Worm (Caenorhabditis elegans): ENCODE measurements around the gene trpp-12.
A peak's percentile ranks its signal among the peaks of the same experiment; 100 is the strongest.

The trpp-12 gene

DNA sequence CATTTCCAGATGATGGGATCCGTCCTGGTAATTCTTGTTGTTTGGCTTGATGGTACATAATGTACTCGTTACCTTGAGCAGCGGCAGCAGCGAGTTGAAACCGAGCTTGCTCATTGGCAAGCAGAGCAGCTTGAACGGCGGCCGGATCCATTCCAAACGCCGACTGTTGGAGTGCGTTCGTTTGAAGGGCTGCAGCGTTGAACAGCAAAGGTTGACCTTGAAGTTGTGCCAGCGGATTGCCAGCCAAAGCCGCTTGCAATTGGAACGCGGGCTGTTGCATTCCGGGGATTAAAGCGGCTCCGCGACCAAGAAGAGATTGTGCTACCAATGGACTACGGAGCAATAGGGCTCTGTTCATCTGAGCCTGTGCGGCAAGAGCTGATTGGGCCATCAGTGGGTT is 36.7 kb downstream of the trpp-12 start:
- no peak for TF ChIP-seq pha-2 (tag; optimal IDR thresholded peaks at IDR 0.05)

DNA sequence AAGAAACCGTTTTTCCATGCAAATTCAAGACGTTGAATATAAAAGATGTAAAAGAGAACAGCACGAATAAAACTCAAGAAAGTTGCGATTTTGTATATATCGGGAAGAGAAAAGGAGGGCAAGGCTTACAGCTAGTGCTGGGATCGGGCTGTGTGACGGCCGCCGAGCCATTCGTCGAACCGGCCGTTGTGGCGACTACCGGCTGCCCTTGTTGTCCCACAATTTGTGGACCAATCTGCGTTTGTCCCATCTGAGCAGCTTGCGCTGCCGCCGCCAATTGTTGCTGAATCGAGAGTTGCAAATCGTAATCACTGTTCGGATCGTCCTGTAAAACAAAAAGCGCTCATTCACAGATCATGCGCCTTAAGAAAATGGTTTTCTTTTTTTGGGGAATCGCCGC is 37.7 kb downstream of the trpp-12 start:
- no peak for TF ChIP-seq pha-2 (tag; optimal IDR thresholded peaks at IDR 0.05)
- no peak for TF ChIP-seq Y22D7AL.16 (tag; optimal IDR thresholded peaks at IDR 0.05)
- TF ChIP-seq ama-1 (optimal IDR thresholded peaks at IDR 0.05), result no peak
- TF ChIP-seq ceh-9 (tag; optimal IDR thresholded peaks at IDR 0.05), result no peak
- TF ChIP-seq ceh-2 (tag; optimal IDR thresholded peaks at IDR 0.05), result no peak
- no peak for TF ChIP-seq ceh-22 (tag; optimal IDR thresholded peaks at IDR 0.05)
- TF ChIP-seq pha-4 (tag; optimal IDR thresholded peaks at IDR 0.05), result no peak
- TF ChIP-seq nfya-1 (tag; optimal IDR thresholded peaks at IDR 0.05), result no peak
- TF ChIP-seq unc-42 (tag; optimal IDR thresholded peaks at IDR 0.05), result no peak
- no peak for TF ChIP-seq ceh-24 (tag; optimal IDR thresholded peaks at IDR 0.05)
- no peak for TF ChIP-seq eyg-1 (tag; optimal IDR thresholded peaks at IDR 0.05)
- no peak for TF ChIP-seq fkh-10 (GFP tag; optimal IDR thresholded peaks at IDR 0.05)
- TF ChIP-seq ets-4 (tag; optimal IDR thresholded peaks at IDR 0.05), result no peak

DNA sequence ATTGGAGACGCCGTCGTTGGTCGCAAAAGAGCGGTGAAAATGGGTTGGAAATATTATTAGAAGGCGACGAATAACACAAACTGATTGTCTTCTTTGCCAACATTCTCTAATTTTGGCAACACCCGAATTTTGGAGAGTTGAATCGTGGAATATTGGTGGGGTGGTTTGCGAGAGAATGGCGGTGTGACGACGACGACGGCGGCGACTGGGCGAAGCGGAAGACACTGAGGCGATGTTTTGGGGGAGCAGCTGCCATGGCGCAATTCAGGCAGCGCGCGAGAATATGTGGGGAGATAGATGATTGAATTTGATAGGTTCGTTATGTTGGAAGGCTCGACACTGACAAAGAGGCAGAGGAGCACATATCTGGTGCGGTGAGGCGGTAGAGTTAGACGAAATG is 41.5 kb downstream of the trpp-12 start:
- TF ChIP-seq ceh-6 (GFP tag; optimal IDR thresholded peaks at IDR 0.05) (peak; percentile 12), unc-42 (tag; optimal IDR thresholded peaks at IDR 0.05) (peak; percentile 83), tbx-7 (tag; optimal IDR thresholded peaks at IDR 0.05) (no peak), ref-2 (tag; optimal IDR thresholded peaks at IDR 0.05) (no peak)

DNA sequence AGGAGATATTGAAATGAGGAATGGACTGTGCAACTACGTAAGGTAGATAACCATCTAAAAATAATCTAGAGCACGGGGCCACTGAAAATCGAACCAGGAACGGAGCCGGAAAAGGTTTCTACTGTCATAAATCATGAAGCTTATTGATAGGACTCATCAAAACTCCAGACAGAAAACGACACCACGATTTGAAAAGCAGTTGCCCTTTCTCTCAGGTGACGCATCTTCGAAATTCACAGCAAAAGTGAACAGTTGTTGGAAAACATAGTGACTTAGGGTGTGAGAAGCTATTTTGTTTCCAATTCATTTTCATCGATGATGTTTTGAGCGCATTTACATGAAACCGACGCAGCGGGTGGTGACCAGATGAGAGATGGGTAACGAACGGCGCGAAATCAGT is 42.8 kb downstream of the trpp-12 start:
- TF ChIP-seq hlh-13 (GFP tag; optimal IDR thresholded peaks at IDR 0.05), result no peak
- no peak for TF ChIP-seq ceh-19 (GFP tag; optimal IDR thresholded peaks at IDR 0.05)
- TF ChIP-seq ceh-34 (tag; optimal IDR thresholded peaks at IDR 0.05), result no peak
- no peak for TF ChIP-seq madf-2 (tag; optimal IDR thresholded peaks at IDR 0.05)
- no peak for TF ChIP-seq C38D4.7 (GFP tag; optimal IDR thresholded peaks at IDR 0.05)
- TF ChIP-seq ahr-1 (tag; optimal IDR thresholded peaks at IDR 0.05), result no peak
- TF ChIP-seq F13H6.1 (tag; optimal IDR thresholded peaks at IDR 0.05), result no peak
- no peak for TF ChIP-seq unc-3 (GFP tag; conservative IDR thresholded peaks at IDR 0.05)
- TF ChIP-seq unc-3 (tag; optimal IDR thresholded peaks at IDR 0.05), result no peak
- no peak for TF ChIP-seq ceh-2 (tag; optimal IDR thresholded peaks at IDR 0.05)
- TF ChIP-seq pha-4 (tag; optimal IDR thresholded peaks at IDR 0.05), result no peak
- peak; percentile 49 for TF ChIP-seq unc-55 (GFP tag; optimal IDR thresholded peaks at IDR 0.05)
- TF ChIP-seq ceh-45 (GFP tag; IDR thresholded peaks at IDR 0.05), result no peak
- no peak for TF ChIP-seq zip-5 (tag; optimal IDR thresholded peaks at IDR 0.05)
- no peak for TF ChIP-seq sdc-2 (tag; optimal IDR thresholded peaks at IDR 0.05)
- peak; percentile 20 for TF ChIP-seq rnt-1 (tag; optimal IDR thresholded peaks at IDR 0.05)
- TF ChIP-seq elt-2 (tag; optimal IDR thresholded peaks at IDR 0.05), result no peak

DNA sequence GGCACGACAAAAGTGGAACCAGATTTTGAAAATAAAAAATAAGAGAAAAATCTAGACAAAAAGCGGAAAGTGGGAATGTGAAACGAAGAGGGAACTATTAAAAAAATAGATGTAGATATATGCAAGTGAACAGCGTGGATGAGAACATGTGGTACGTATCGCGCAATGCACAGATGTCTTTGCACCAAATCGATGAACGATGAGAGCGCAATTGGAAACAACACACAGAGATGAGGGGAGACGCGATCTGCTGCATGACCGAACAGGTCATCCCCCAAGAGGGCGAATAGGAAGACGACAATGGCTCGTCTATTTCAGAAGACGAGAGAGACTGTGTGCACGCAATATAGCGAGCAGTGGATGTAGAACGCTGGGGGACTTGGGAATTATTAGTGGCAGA is 43.2 kb downstream of the trpp-12 start:
- TF ChIP-seq hlh-30 (tag; optimal IDR thresholded peaks at IDR 0.05; ENCODE audit: insufficient read depth) (peak; percentile 6), elt-2 (tag; optimal IDR thresholded peaks at IDR 0.05) (peak; percentile 2), pha-2 (tag; optimal IDR thresholded peaks at IDR 0.05) (no peak), ceh-31 (tag; optimal IDR thresholded peaks at IDR 0.05) (peak; percentile 39), tbx-2 (tag; optimal IDR thresholded peaks at IDR 0.05) (peak; percentile 12), C38D4.7 (GFP tag; optimal IDR thresholded peaks at IDR 0.05) (no peak), elt-4 (tag; optimal IDR thresholded peaks at IDR 0.05) (no peak)

DNA sequence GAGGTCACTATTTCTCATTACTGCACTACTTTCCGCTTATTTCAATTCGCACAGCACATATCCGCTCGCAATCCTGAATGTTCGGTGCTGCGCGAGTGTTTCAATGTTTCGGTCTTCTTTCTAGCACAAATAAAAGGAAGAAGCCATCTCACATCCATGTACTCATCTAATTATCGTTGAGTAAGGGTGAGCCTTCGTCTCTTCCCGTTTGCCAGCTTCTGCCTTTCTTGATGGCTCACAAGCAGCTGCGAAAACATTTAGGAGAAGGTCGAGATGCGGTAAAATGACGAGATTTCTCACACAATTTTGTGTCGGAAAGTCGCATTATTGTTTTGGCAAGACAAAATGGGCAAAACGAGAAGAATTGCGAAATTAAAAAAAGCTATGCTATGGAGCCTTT is 45.4 kb downstream of the trpp-12 start:
- no peak for TF ChIP-seq K02D7.2 (tag; optimal IDR thresholded peaks at IDR 0.05)
- TF ChIP-seq fkh-6 (tag; optimal IDR thresholded peaks at IDR 0.05), result no peak
- TF ChIP-seq pag-3 (tag; optimal IDR thresholded peaks at IDR 0.05; ENCODE audit: borderline replicate concordance), result no peak
- peak; percentile 67 for TF ChIP-seq unc-42 (tag; optimal IDR thresholded peaks at IDR 0.05)
- TF ChIP-seq ceh-18 (tag; optimal IDR thresholded peaks at IDR 0.05), result no peak
- TF ChIP-seq hlh-15 (tag; optimal IDR thresholded peaks at IDR 0.05), result no peak
- TF ChIP-seq hlh-13 (GFP tag; optimal IDR thresholded peaks at IDR 0.05), result no peak
- peak; percentile 50 for TF ChIP-seq ceh-31 (tag; optimal IDR thresholded peaks at IDR 0.05)
- TF ChIP-seq ceh-30 (tag; optimal IDR thresholded peaks at IDR 0.05), result no peak
- TF ChIP-seq elt-4 (tag; optimal IDR thresholded peaks at IDR 0.05), result no peak
- no peak for TF ChIP-seq odd-2 (tag; optimal IDR thresholded peaks at IDR 0.05)
